Worm (Caenorhabditis elegans) whole organism, L4 larva: Measurements from ENCODE around the gene C23H5.11.

Experiments used
- F37D6.2 ChIP-seq: sonication (generic microtip); optimal IDR thresholded peaks from 2 replicates; lab custom pipeline; 2016; ENCODE audit warnings: mild to moderate bottlenecking, missing genetic modification characterization, missing compliant biosample characterization
- F44E2.7 ChIP-seq: fragments of 200-800 bp; sonication (Bioruptor generic); IDR thresholded peaks from 2 replicates; pipeline ENCODE4 v2.1.2; 2022; ENCODE audit warnings: missing genetic modification characterization, missing compliant biosample characterization
- F49E8.2 ChIP-seq: sonication (generic microtip); optimal IDR thresholded peaks from 2 replicates; lab custom pipeline; 2016; ENCODE audit warnings: missing compliant biosample characterization, mild to moderate bottlenecking, missing genetic modification characterization, borderline replicate concordance
- R02D3.7 ChIP-seq: fragments of 150-350 bp; sonication (generic microtip); optimal IDR thresholded peaks from 3 replicates; lab custom pipeline; 2014; ENCODE audit warnings: missing biosample characterization, missing genetic modification characterization
- T26A8.4 ChIP-seq: fragments of 200-800 bp; sonication (Bioruptor generic); IDR thresholded peaks from 2 replicates; pipeline ENCODE4 v1.3.6; 2022; ENCODE audit warnings: missing genetic modification characterization, missing compliant biosample characterization
- Y105C5A.15 ChIP-seq: fragments of 200-800 bp; sonication (Bioruptor generic); IDR thresholded peaks from 2 replicates; pipeline ENCODE4 v1.3.6; 2022; ENCODE audit warnings: missing genetic modification characterization, missing compliant biosample characterization
- Y5F2A.4 ChIP-seq: fragments of 200-800 bp; sonication (Bioruptor generic); optimal IDR thresholded peaks from 2 replicates; lab custom pipeline; 2018; ENCODE audit warnings: mild to moderate bottlenecking, missing genetic modification characterization, missing compliant biosample characterization
- ZK546.5 ChIP-seq, 2 experiments: sonication (generic microtip); optimal IDR thresholded peaks; 2 replicates each; lab custom pipeline; 2017; ENCODE audit warnings: missing biosample characterization in 2 of 2, missing genetic modification characterization in 2 of 2
- ceh-20 ChIP-seq: fragments of 200-800 bp; sonication (Bioruptor generic); IDR thresholded peaks from 2 replicates; pipeline ENCODE4 v1.3.6; 2022; ENCODE audit warnings: missing genetic modification reagents, missing genetic modification characterization, missing compliant biosample characterization
- ceh-32 ChIP-seq: sonication (generic microtip); optimal IDR thresholded peaks from 2 replicates; lab custom pipeline; 2016; ENCODE audit warnings: mild to moderate bottlenecking, missing genetic modification characterization, missing compliant biosample characterization; ENCODE audit not compliant: poor library complexity
- ceh-62 ChIP-seq: sonication (generic microtip); optimal IDR thresholded peaks from 2 replicates; lab custom pipeline; 2017; ENCODE audit warnings: missing biosample characterization, missing genetic modification characterization
- ceh-82 ChIP-seq: sonication (generic microtip); optimal IDR thresholded peaks from 2 replicates; lab custom pipeline; 2017; ENCODE audit warnings: missing biosample characterization, missing genetic modification characterization
- cey-2 ChIP-seq: sonication (generic microtip); optimal IDR thresholded peaks from 3 replicates; lab custom pipeline; 2017; ENCODE audit warnings: missing genetic modification characterization, mild to moderate bottlenecking, missing compliant biosample characterization, antibody characterized with exemption, borderline replicate concordance; ENCODE audit not compliant: insufficient read depth
- ctbp-1 ChIP-seq: fragments of 200-800 bp; sonication (Bioruptor generic); IDR thresholded peaks from 2 replicates; pipeline ENCODE4 v1.3.6; 2022; ENCODE audit warnings: missing genetic modification reagents, missing genetic modification characterization, missing compliant biosample characterization
- daf-12 ChIP-seq: fragments of 150-350 bp; optimal IDR thresholded peaks from 2 replicates; lab custom pipeline; 2014; ENCODE audit warnings: missing biosample characterization, missing genetic modification reagents, missing genetic modification characterization
- daf-16 ChIP-seq, 3 experiments: sonication (generic microtip); optimal IDR thresholded peaks; 2 replicates each; lab custom pipeline; 2016 to 2017; ENCODE audit warnings: missing genetic modification characterization in 3 of 3, missing genetic modification reagents in 3 of 3, mild to moderate bottlenecking in 2 of 3, missing compliant biosample characterization in 2 of 3, missing biosample characterization in 1 of 3, moderate library complexity in 1 of 3
- dmd-8 ChIP-seq: fragments of 200-800 bp; sonication (Bioruptor generic); IDR thresholded peaks from 2 replicates; pipeline ENCODE4 v1.3.6; 2022; ENCODE audit warnings: missing genetic modification characterization, missing compliant biosample characterization
- dve-1 ChIP-seq: sonication (generic microtip); optimal IDR thresholded peaks from 2 replicates; lab custom pipeline; 2017; ENCODE audit warnings: antibody characterized with exemption, mild to moderate bottlenecking, missing genetic modification characterization, missing compliant biosample characterization; ENCODE audit not compliant: insufficient read depth
- fkh-10 ChIP-seq: fragments of 150-350 bp; optimal IDR thresholded peaks from 2 replicates; lab custom pipeline; 2014; ENCODE audit warnings: missing biosample characterization, missing genetic modification reagents, missing genetic modification characterization
- fos-1 ChIP-seq: fragments of 150-350 bp; optimal IDR thresholded peaks from 2 replicates; lab custom pipeline; 2014; ENCODE audit warnings: missing biosample characterization, missing genetic modification characterization
- hif-1 ChIP-seq, 2 experiments: sonication (generic microtip); optimal IDR thresholded peaks; 2 replicates each; lab custom pipeline; 2016 to 2017; ENCODE audit warnings: missing compliant biosample characterization in 2 of 2, missing genetic modification characterization in 2 of 2, missing genetic modification reagents in 2 of 2, missing genotype in 2 of 2, mild to moderate bottlenecking in 1 of 2
- hmg-1.1 ChIP-seq: fragments of 200-800 bp; sonication (Bioruptor generic); IDR thresholded peaks from 2 replicates; pipeline ENCODE4 v1.3.6; 2022; ENCODE audit warnings: missing genetic modification reagents, missing genetic modification characterization, missing compliant biosample characterization
- lin-1 ChIP-seq: fragments of 200-800 bp; sonication (Bioruptor generic); IDR thresholded peaks from 2 replicates; pipeline ENCODE4 v1.3.6; 2022; ENCODE audit warnings: missing genetic modification reagents, missing genetic modification characterization, missing compliant biosample characterization
- lin-13 ChIP-seq: fragments of 150-350 bp; optimal IDR thresholded peaks from 2 replicates; lab custom pipeline; 2014; ENCODE audit warnings: missing biosample characterization, missing genetic modification reagents, missing genetic modification characterization
- lin-15B ChIP-seq: fragments of 150-350 bp; sonication (generic microtip); optimal IDR thresholded peaks from 3 replicates; lab custom pipeline; 2014; ENCODE audit warnings: missing biosample characterization, missing genetic modification characterization
- lin-38 ChIP-seq: fragments of 200-800 bp; sonication (Bioruptor generic); IDR thresholded peaks from 2 replicates; pipeline ENCODE4 v1.3.6; 2022; ENCODE audit warnings: missing genetic modification reagents, missing genetic modification characterization, missing compliant biosample characterization
- lir-3 ChIP-seq: sonication (generic microtip); optimal IDR thresholded peaks from 2 replicates; lab custom pipeline; 2016; ENCODE audit warnings: mild to moderate bottlenecking, missing genetic modification characterization, missing compliant biosample characterization
- lsy-2 ChIP-seq, 2 experiments: fragments of 150-350 bp in 1 of 2; sonication (generic microtip) in 1 of 2; optimal IDR thresholded peaks; 2 replicates each; lab custom pipeline; 2014 to 2017; ENCODE audit warnings: missing biosample characterization in 2 of 2, missing genetic modification characterization in 2 of 2
- mdt-29 ChIP-seq: fragments of 200-800 bp; sonication (Bioruptor generic); IDR thresholded peaks from 2 replicates; pipeline ENCODE4 v1.3.6; 2022; ENCODE audit warnings: missing genetic modification reagents, missing genetic modification characterization, missing compliant biosample characterization
- mxl-2 ChIP-seq: fragments of 200-800 bp; sonication (Bioruptor generic); conservative IDR thresholded peaks from 2 replicates; pipeline ENCODE4 v1.3.6; 2022; ENCODE audit warnings: missing genetic modification reagents, missing genetic modification characterization, missing compliant biosample characterization
- mxl-3 ChIP-seq: fragments of 200-800 bp; sonication (Bioruptor generic); optimal IDR thresholded peaks from 2 replicates; lab custom pipeline; 2018; ENCODE audit warnings: mild to moderate bottlenecking, missing genetic modification characterization, missing compliant biosample characterization
- nhr-102 ChIP-seq: sonication (generic microtip); optimal IDR thresholded peaks from 2 replicates; lab custom pipeline; 2016; ENCODE audit warnings: mild to moderate bottlenecking, missing genetic modification characterization, moderate library complexity, missing compliant biosample characterization
- nhr-11 ChIP-seq: fragments of 150-350 bp; optimal IDR thresholded peaks from 2 replicates; lab custom pipeline; 2014; ENCODE audit warnings: missing biosample characterization, missing genetic modification characterization
- nhr-237 ChIP-seq: sonication (generic microtip); optimal IDR thresholded peaks from 2 replicates; lab custom pipeline; 2017; ENCODE audit warnings: missing biosample characterization, missing genetic modification characterization
- nhr-28 ChIP-seq: fragments of 150-350 bp; optimal IDR thresholded peaks from 2 replicates; lab custom pipeline; 2014; ENCODE audit warnings: missing biosample characterization, missing genetic modification characterization
- nhr-48 ChIP-seq: sonication (generic microtip); optimal IDR thresholded peaks from 2 replicates; lab custom pipeline; 2016; ENCODE audit warnings: mild to moderate bottlenecking, missing genetic modification characterization, missing compliant biosample characterization
- nhr-6 ChIP-seq: fragments of 150-350 bp; optimal IDR thresholded peaks from 2 replicates; lab custom pipeline; 2014; ENCODE audit warnings: missing biosample characterization, missing genetic modification characterization
- nhr-77 ChIP-seq: fragments of 150-350 bp; optimal IDR thresholded peaks from 2 replicates; lab custom pipeline; 2014; ENCODE audit warnings: missing biosample characterization, missing genetic modification characterization
- pha-4 ChIP-seq, 2 experiments: fragments of 150-350 bp in 1 of 2; fragments of 200-800 bp in 1 of 2; sonication (Bioruptor generic) in 1 of 2; IDR thresholded peaks in 1 of 2; optimal IDR thresholded peaks in 1 of 2; 2 replicates each; pipeline versions ENCODE4 v1.3.6 to Lab custom; 2014 to 2022; ENCODE audit warnings: missing genetic modification characterization in 2 of 2, missing genetic modification reagents in 2 of 2, missing biosample characterization in 1 of 2, missing compliant biosample characterization in 1 of 2
- pqm-1 ChIP-seq: sonication (generic microtip); optimal IDR thresholded peaks from 2 replicates; lab custom pipeline; 2017; ENCODE audit warnings: missing biosample characterization, missing genetic modification characterization
- saeg-2 ChIP-seq: fragments of 200-800 bp; sonication (Bioruptor generic); IDR thresholded peaks from 2 replicates; pipeline ENCODE4 v1.3.6; 2022; ENCODE audit warnings: missing genetic modification reagents, missing genetic modification characterization, missing compliant biosample characterization
- snpc-1.2 ChIP-seq: fragments of 200-800 bp; sonication (Bioruptor generic); IDR thresholded peaks from 2 replicates; pipeline ENCODE4 v1.3.6; 2022; ENCODE audit warnings: missing genetic modification reagents, missing genetic modification characterization, missing compliant biosample characterization
- snpc-4 ChIP-seq: fragments of 150-350 bp; optimal IDR thresholded peaks from 2 replicates; lab custom pipeline; 2014; ENCODE audit warnings: missing biosample characterization, missing genetic modification characterization
- spr-3 ChIP-seq: fragments of 200-800 bp; sonication (Bioruptor generic); optimal IDR thresholded peaks from 2 replicates; lab custom pipeline; 2018; ENCODE audit warnings: mild to moderate bottlenecking, missing genetic modification characterization, missing compliant biosample characterization
- tag-97 ChIP-seq: fragments of 200-800 bp; sonication (Bioruptor generic); IDR thresholded peaks from 2 replicates; pipeline ENCODE4 v1.3.6; 2022; ENCODE audit warnings: missing genetic modification characterization, missing compliant biosample characterization
- tra-1 ChIP-seq: fragments of 200-800 bp; sonication (Bioruptor generic); IDR thresholded peaks from 2 replicates; pipeline ENCODE4 v1.3.6; 2022; ENCODE audit warnings: missing genetic modification reagents, missing genetic modification characterization, missing compliant biosample characterization
- unc-130 ChIP-seq: sonication (generic microtip); optimal IDR thresholded peaks from 2 replicates; lab custom pipeline; 2016; ENCODE audit warnings: missing genetic modification reagents, missing genetic modification characterization, missing compliant biosample characterization
- unc-39 ChIP-seq: sonication (generic microtip); optimal IDR thresholded peaks from 2 replicates; lab custom pipeline; 2017; ENCODE audit warnings: missing biosample characterization, missing genetic modification characterization
- zag-1 ChIP-seq: fragments of 150-350 bp; optimal IDR thresholded peaks from 2 replicates; lab custom pipeline; 2014; ENCODE audit warnings: missing biosample characterization, missing genetic modification characterization
- zip-11 ChIP-seq: fragments of 200-800 bp; sonication (Bioruptor generic); IDR thresholded peaks from 2 replicates; pipeline ENCODE4 v1.3.6; 2022; ENCODE audit warnings: missing genetic modification characterization, missing compliant biosample characterization
- zip-2 ChIP-seq: fragments of 150-350 bp; optimal IDR thresholded peaks from 2 replicates; lab custom pipeline; 2014; ENCODE audit warnings: missing biosample characterization, missing genetic modification characterization
- ztf-7 ChIP-seq: fragments of 150-350 bp; optimal IDR thresholded peaks from 2 replicates; lab custom pipeline; 2014; ENCODE audit warnings: missing biosample characterization, missing genetic modification characterization

C23H5.11 gene

ce11 chrIV:2053591-2053990, 46.1 kb downstream of the C23H5.11 start (continued):
- TF ChIP-seq lsy-2 (tag; optimal IDR thresholded peaks at IDR 0.05; lab: Kevin White, UChicago) (peak in 1 of 2 experiments; percentile 41), ceh-62 (tag; lab: Kevin White, UChicago) (no peak), tra-1 (GFP tag; lab: Robert Waterston, UW) (no peak), ctbp-1 (GFP tag; lab: Robert Waterston, UW) (peak; percentile 72), cey-2 (tag; lab: Kevin White, UChicago) (no peak), nhr-77 (tag; lab: Kevin White, UChicago) (no peak), unc-39 (tag; lab: Kevin White, UChicago) (no peak), snpc-1.2 (no peak), lir-3 (tag; lab: Kevin White, UChicago) (no peak), nhr-102 (tag; lab: Kevin White, UChicago) (no peak), zip-11 (GFP tag; lab: Robert Waterston, UW) (no peak), lin-1 (no peak), hmg-1.1 (GFP tag; lab: Robert Waterston, UW) (0 out of 2 replicates have a peak, but pooled peaks have one; percentile 39), hif-1 (tag; optimal IDR thresholded peaks at IDR 0.05; lab: Kevin White, UChicago) (no peak), fos-1 (tag; lab: Kevin White, UChicago) (no peak), F49E8.2 (tag; lab: Kevin White, UChicago) (no peak), daf-12 (no peak), ceh-32 (tag; lab: Kevin White, UChicago) (no peak), F37D6.2 (tag; lab: Kevin White, UChicago) (no peak), Y105C5A.15 (GFP tag; lab: Robert Waterston, UW) (no peak), ceh-82 (tag; lab: Kevin White, UChicago) (no peak), unc-130 (no peak), nhr-237 (tag; lab: Kevin White, UChicago) (no peak), R02D3.7 (tag; lab: Kevin White, UChicago) (no peak), lin-15B (no peak), mxl-2 (GFP tag; lab: Robert Waterston, UW) (no peak), daf-16 (GFP tag; optimal IDR thresholded peaks at IDR 0.05; lab: Kevin White, UChicago) (no peak), daf-16 (tag; optimal IDR thresholded peaks at IDR 0.05; lab: Kevin White, UChicago) (no peak), spr-3 (GFP tag; lab: Kevin White, UChicago) (no peak), Y5F2A.4 (GFP tag; lab: Kevin White, UChicago) (no peak), pha-4 (GFP tag; IDR thresholded peaks at IDR 0.05; lab: Robert Waterston, UW) (no peak), pha-4 (tag; optimal IDR thresholded peaks at IDR 0.05; lab: Kevin White, UChicago) (no peak), ZK546.5 (tag; optimal IDR thresholded peaks at IDR 0.05; lab: Kevin White, UChicago) (no peak), mdt-29 (GFP tag; lab: Robert Waterston, UW) (no peak), ztf-7 (tag; lab: Kevin White, UChicago) (no peak), ceh-20 (peak; percentile 44; the same call in 1 of the 2 replicates), nhr-28 (tag; lab: Kevin White, UChicago) (no peak), nhr-11 (peak; percentile 1), nhr-48 (tag; lab: Kevin White, UChicago) (no peak), snpc-4 (tag; lab: Kevin White, UChicago) (no peak), lin-38 (GFP tag; lab: Robert Waterston, UW) (no peak), dmd-8 (GFP tag; lab: Robert Waterston, UW) (no peak), T26A8.4 (GFP tag; lab: Robert Waterston, UW) (no peak), fkh-10 (GFP tag; lab: Kevin White, UChicago) (peak; percentile 55), pqm-1 (tag; lab: Kevin White, UChicago) (no peak), zag-1 (tag; lab: Kevin White, UChicago) (no peak), dve-1 (tag; lab: Kevin White, UChicago) (no peak), mxl-3 (GFP tag; lab: Kevin White, UChicago) (no peak), tag-97 (GFP tag; lab: Robert Waterston, UW) (no peak), F44E2.7 (GFP tag; lab: Robert Waterston, UW) (no peak), zip-2 (tag; lab: Kevin White, UChicago) (no peak), lin-13 (GFP tag; lab: Kevin White, UChicago) (no peak), saeg-2 (GFP tag; lab: Robert Waterston, UW) (no peak), nhr-6 (tag; lab: Kevin White, UChicago) (no peak)
